Worm (Caenorhabditis elegans) whole organism, early embryonic: ENCODE results near the gene D1046.4.

ENCODE experiments used
- B0310.2 ChIP-seq: sonication (generic microtip); optimal IDR thresholded peaks from 2 replicates; lab custom pipeline; 2016; ENCODE audit warnings: mild to moderate bottlenecking, missing genetic modification characterization, missing compliant biosample characterization
- F13C5.2 ChIP-seq: sonication (generic microtip); optimal IDR thresholded peaks from 2 replicates; lab custom pipeline; 2017; ENCODE audit warnings: mild to moderate bottlenecking, missing genetic modification characterization, inconsistent platforms, missing compliant biosample characterization
- aly-1 ChIP-seq: sonication (generic microtip); optimal IDR thresholded peaks from 2 replicates; lab custom pipeline; 2016; ENCODE audit warnings: missing genetic modification characterization, missing compliant biosample characterization
- ama-1 ChIP-seq: fragments of 150-350 bp; optimal IDR thresholded peaks from 2 replicates; lab custom pipeline; 2014
- ceh-13 ChIP-seq: fragments of 200-800 bp; sonication (Bioruptor generic); optimal IDR thresholded peaks from 2 replicates; lab custom pipeline; 2018; ENCODE audit warnings: mild to moderate bottlenecking, missing genetic modification characterization, missing compliant biosample characterization
- ceh-36 ChIP-seq: sonication (generic microtip); optimal IDR thresholded peaks from 2 replicates; lab custom pipeline; 2016; ENCODE audit warnings: missing genetic modification characterization, inconsistent platforms, missing compliant biosample characterization
- ets-7 ChIP-seq: sonication (generic microtip); optimal IDR thresholded peaks from 2 replicates; lab custom pipeline; 2016; ENCODE audit warnings: missing genotype, missing genetic modification characterization, missing compliant biosample characterization
- flt-1 ChIP-seq: fragments of 200-800 bp; sonication (Bioruptor generic); IDR thresholded peaks from 2 replicates; pipeline ENCODE4 v1.3.6; 2022; ENCODE audit warnings: missing genetic modification characterization, missing compliant biosample characterization
- hmbx-1 ChIP-seq: sonication (generic microtip); optimal IDR thresholded peaks from 2 replicates; lab custom pipeline; 2016; ENCODE audit warnings: mild to moderate bottlenecking, missing genetic modification characterization, missing compliant biosample characterization
- hmg-4 ChIP-seq: fragments of 200-800 bp; sonication (Bioruptor generic); optimal IDR thresholded peaks from 2 replicates; lab custom pipeline; 2018; ENCODE audit warnings: mild to moderate bottlenecking, missing genetic modification characterization, missing compliant biosample characterization
- hnd-1 ChIP-seq: sonication (generic microtip); optimal IDR thresholded peaks from 2 replicates; lab custom pipeline; 2016; ENCODE audit warnings: missing genetic modification characterization, missing compliant biosample characterization
- pes-1 ChIP-seq: fragments of 200-800 bp; sonication (Bioruptor generic); IDR thresholded peaks from 2 replicates; pipeline ENCODE4 v1.3.6; 2022; ENCODE audit warnings: missing genetic modification reagents, missing genetic modification characterization, missing compliant biosample characterization
- scrt-1 ChIP-seq: fragments of 200-800 bp; sonication (Bioruptor generic); IDR thresholded peaks from 2 replicates; pipeline ENCODE4 v1.3.6; 2022; ENCODE audit warnings: missing genetic modification characterization, missing compliant biosample characterization
- sea-1 ChIP-seq: fragments of 200-800 bp; sonication (Bioruptor generic); conservative IDR thresholded peaks from 2 replicates; pipeline ENCODE4 v1.3.6; 2022; ENCODE audit warnings: missing genetic modification characterization, missing compliant biosample characterization
- tbx-11 ChIP-seq: fragments of 200-800 bp; sonication (Bioruptor generic); IDR thresholded peaks from 2 replicates; pipeline ENCODE4 v1.3.6; 2022; ENCODE audit warnings: missing genetic modification characterization, missing compliant biosample characterization
- tbx-37 ChIP-seq: fragments of 200-800 bp; sonication (Bioruptor generic); conservative IDR thresholded peaks from 2 replicates; pipeline ENCODE4 v1.3.6; 2022; ENCODE audit warnings: missing genetic modification reagents, missing genetic modification characterization, missing compliant biosample characterization
- tra-4 ChIP-seq: sonication (generic microtip); optimal IDR thresholded peaks from 2 replicates; lab custom pipeline; 2017; ENCODE audit warnings: missing genetic modification characterization, missing compliant biosample characterization

The D1046.4 gene

ce11 chrIV:8906743-8907142 lies 26.9 kb upstream of the D1046.4 start, which contains the start of gene C27B7.7:
TSS of gene C27B7.7 (plus strand) at chrIV:8907043.
- TF ChIP-seq ets-7 (tag; lab: Kevin White, UChicago) (no peak), hmbx-1 (tag; lab: Kevin White, UChicago) (no peak), aly-1 (tag; lab: Kevin White, UChicago) (no peak), ceh-13 (no peak), ceh-36 (no peak), flt-1 (no peak), tbx-11 (GFP tag; lab: Robert Waterston, UW) (no peak), scrt-1 (GFP tag; lab: Robert Waterston, UW) (no peak), hmg-4 (GFP tag; lab: Kevin White, UChicago) (no peak), sea-1 (GFP tag; lab: Robert Waterston, UW) (no peak)

ce11 chrIV:8914187-8914586 lies 19.5 kb upstream of the D1046.4 start:
- no peak for TF ChIP-seq tra-4
- TF ChIP-seq ets-7 (tag; lab: Kevin White, UChicago) = no peak
- no peak for TF ChIP-seq pes-1
- no peak for TF ChIP-seq sea-1 (GFP tag; lab: Robert Waterston, UW)

- TF ChIP-seq ceh-13 (no peak), hmg-4 (GFP tag; lab: Kevin White, UChicago) (no peak), pes-1 (no peak), sea-1 (GFP tag; lab: Robert Waterston, UW) (no peak), scrt-1 (GFP tag; lab: Robert Waterston, UW) (no peak), hmbx-1 (tag; lab: Kevin White, UChicago) (no peak)
Measured at ce11 chrIV:8916010-8916409, 17.7 kb upstream of the D1046.4 start, which contains the start of gene C27B7.9. TSS of gene C27B7.9 (minus strand) at chrIV:8916110.

- TF ChIP-seq flt-1 (no peak), sea-1 (GFP tag; lab: Robert Waterston, UW) (no peak), ceh-13 (no peak), tbx-11 (GFP tag; lab: Robert Waterston, UW) (no peak), hnd-1 (tag; lab: Kevin White, UChicago) (no peak), hmbx-1 (tag; lab: Kevin White, UChicago) (no peak), ets-7 (tag; lab: Kevin White, UChicago) (no peak), tra-4 (no peak)
Measured at ce11 chrIV:8918790-8919189, 14.9 kb upstream of the D1046.4 start, which contains the start of gene rap-1. TSS of gene rap-1 (minus strand) at chrIV:8918890.

- TF ChIP-seq scrt-1 (GFP tag; lab: Robert Waterston, UW) (no peak), hnd-1 (tag; lab: Kevin White, UChicago) (no peak), B0310.2 (no peak), ceh-13 (no peak), ceh-36 (no peak), flt-1 (no peak), ama-1 (lab: Kevin White, UChicago) (no peak), tbx-37 (GFP tag; lab: Robert Waterston, UW) (no peak), aly-1 (tag; lab: Kevin White, UChicago) (no peak), hmg-4 (GFP tag; lab: Kevin White, UChicago) (no peak)
Measured at ce11 chrIV:8920284-8920806, 13.3 kb upstream of the D1046.4 start.

- no peak for TF ChIP-seq sea-1 (GFP tag; lab: Robert Waterston, UW)
- TF ChIP-seq flt-1 = no peak
- no peak for TF ChIP-seq tra-4
- TF ChIP-seq B0310.2 = no peak
- no peak for TF ChIP-seq ceh-36
- TF ChIP-seq ets-7 (tag; lab: Kevin White, UChicago) = no peak
- TF ChIP-seq F13C5.2 (tag; lab: Kevin White, UChicago) = no peak
- TF ChIP-seq tbx-37 (GFP tag; lab: Robert Waterston, UW) = no peak
- TF ChIP-seq hnd-1 (tag; lab: Kevin White, UChicago) = no peak
- no peak for TF ChIP-seq hmbx-1 (tag; lab: Kevin White, UChicago)
Measured at ce11 chrIV:8921166-8921565, 12.5 kb upstream of the D1046.4 start.

ce11 chrIV:8921956-8922355 lies 11.7 kb upstream of the D1046.4 start, which contains the start of gene D1046.16:
TSS of gene D1046.16 (plus strand) at chrIV:8922150.
- TF ChIP-seq pes-1 = no peak
- no peak for TF ChIP-seq B0310.2
- TF ChIP-seq ceh-13 = no peak
- no peak for TF ChIP-seq scrt-1 (GFP tag; lab: Robert Waterston, UW)
- TF ChIP-seq tbx-37 (GFP tag; lab: Robert Waterston, UW) = no peak
- no peak for TF ChIP-seq ets-7 (tag; lab: Kevin White, UChicago)
- no peak for TF ChIP-seq ama-1 (lab: Kevin White, UChicago)

ce11 chrIV:8923381-8923780 lies 10.3 kb upstream of the D1046.4 start:
- TF ChIP-seq B0310.2 (no peak), scrt-1 (GFP tag; lab: Robert Waterston, UW) (no peak), F13C5.2 (tag; lab: Kevin White, UChicago) (no peak), hnd-1 (tag; lab: Kevin White, UChicago) (no peak), tbx-11 (GFP tag; lab: Robert Waterston, UW) (no peak), tbx-37 (GFP tag; lab: Robert Waterston, UW) (no peak), ceh-36 (no peak), tra-4 (no peak), sea-1 (GFP tag; lab: Robert Waterston, UW) (no peak), hmbx-1 (tag; lab: Kevin White, UChicago) (no peak), ets-7 (tag; lab: Kevin White, UChicago) (no peak), ama-1 (lab: Kevin White, UChicago) (no peak), ceh-13 (no peak), pes-1 (no peak), flt-1 (no peak), hmg-4 (GFP tag; lab: Kevin White, UChicago) (no peak), aly-1 (tag; lab: Kevin White, UChicago) (no peak)
